Fruit fly (Drosophila melanogaster) whole organism, embryonic: ENCODE measurements around the gene CG6870.

ENCODE experiments used
- Adf1 ChIP-seq: fragments of 200-800 bp; sonication (Bioruptor generic); IDR thresholded peaks from 2 replicates; pipeline ENCODE4 v1.3.6; 2022; ENCODE audit warnings: missing biosample characterization, missing genetic modification characterization
- Atf3 ChIP-seq: fragments of 200-800 bp; sonication (Bioruptor generic); optimal IDR thresholded peaks from 3 replicates; lab custom pipeline; 2016; ENCODE audit warnings: missing biosample characterization, missing genetic modification characterization
- CG10267 ChIP-seq: fragments of 200-800 bp; sonication (Bioruptor generic); optimal IDR thresholded peaks from 2 replicates; lab custom pipeline; 2018; ENCODE audit warnings: missing biosample characterization, mild to moderate bottlenecking, missing genetic modification characterization, moderate library complexity
- CG10543 ChIP-seq: fragments of 200-800 bp; sonication (Bioruptor generic); optimal IDR thresholded peaks from 3 replicates; lab custom pipeline; 2017; ENCODE audit warnings: missing biosample characterization, mild to moderate bottlenecking, missing genetic modification characterization, moderate library complexity
- CG11504 ChIP-seq: fragments of 200-800 bp; sonication (Bioruptor generic); optimal IDR thresholded peaks from 3 replicates; lab custom pipeline; 2019; ENCODE audit warnings: missing biosample characterization, mild to moderate bottlenecking, missing genetic modification characterization, moderate library complexity
- CG13894 ChIP-seq: fragments of 200-800 bp; sonication (Bioruptor generic); optimal IDR thresholded peaks from 3 replicates; lab custom pipeline; 2018; ENCODE audit warnings: missing biosample characterization, mild to moderate bottlenecking, missing genetic modification characterization, moderate library complexity
- CG14667 ChIP-seq: fragments of 200-800 bp; sonication (Bioruptor generic); IDR thresholded peaks from 2 replicates; pipeline ENCODE4 v1.3.6; 2022; ENCODE audit warnings: missing biosample characterization, missing genetic modification characterization
- CG14710 ChIP-seq: fragments of 200-800 bp; sonication (Bioruptor generic); optimal IDR thresholded peaks from 3 replicates; lab custom pipeline; 2019; ENCODE audit warnings: missing biosample characterization, mild to moderate bottlenecking, missing genetic modification characterization, moderate library complexity
- CG17361 ChIP-seq: fragments of 200-800 bp; sonication (Bioruptor generic); IDR thresholded peaks from 3 replicates; pipeline ENCODE4 v1.3.6; 2022; ENCODE audit warnings: missing biosample characterization, missing genetic modification characterization
- CG17612 ChIP-seq: fragments of 200-800 bp; sonication (Bioruptor generic); IDR thresholded peaks from 2 replicates; pipeline ENCODE4 v1.3.6; 2022; ENCODE audit warnings: missing biosample characterization, missing genetic modification characterization
- CG2678 ChIP-seq: fragments of 200-800 bp; sonication (Bioruptor generic); optimal IDR thresholded peaks from 3 replicates; lab custom pipeline; 2019; ENCODE audit warnings: missing biosample characterization, mild to moderate bottlenecking, missing genetic modification characterization, moderate library complexity
- CG31224 ChIP-seq: fragments of 200-800 bp; sonication (Bioruptor generic); IDR thresholded peaks from 2 replicates; pipeline ENCODE4 v1.3.6; 2022; ENCODE audit warnings: missing biosample characterization, missing genetic modification characterization
- CG43689 ChIP-seq: fragments of 200-800 bp; sonication (Bioruptor generic); IDR thresholded peaks from 2 replicates; pipeline ENCODE4 v1.3.6; 2022; ENCODE audit warnings: missing biosample characterization, missing genetic modification characterization
- CG4424 ChIP-seq: fragments of 200-800 bp; sonication (Bioruptor generic); optimal IDR thresholded peaks from 3 replicates; lab custom pipeline; 2016; ENCODE audit warnings: missing biosample characterization, missing genetic modification characterization
- CG5953 ChIP-seq: fragments of 200-800 bp; sonication (Bioruptor generic); IDR thresholded peaks from 2 replicates; pipeline ENCODE4 v1.3.6; 2022; ENCODE audit warnings: missing biosample characterization, missing genetic modification characterization
- CG9215 ChIP-seq: fragments of 200-800 bp; sonication (Bioruptor generic); IDR thresholded peaks from 2 replicates; pipeline ENCODE4 v1.3.6; 2022; ENCODE audit warnings: missing biosample characterization, missing genetic modification characterization
- D19B ChIP-seq: fragments of 200-800 bp; sonication (Bioruptor generic); optimal IDR thresholded peaks from 2 replicates; lab custom pipeline; 2017; ENCODE audit warnings: missing biosample characterization, mild to moderate bottlenecking, missing genetic modification characterization
- Dbx ChIP-seq: fragments of 200-800 bp; sonication (Bioruptor generic); IDR thresholded peaks from 3 replicates; pipeline ENCODE4 v1.3.6; 2022; ENCODE audit warnings: missing biosample characterization, missing genetic modification characterization
- Doc3 ChIP-seq: fragments of 200-800 bp; sonication (Bioruptor generic); IDR thresholded peaks from 3 replicates; pipeline ENCODE4 v1.3.6; 2022; ENCODE audit warnings: missing biosample characterization, missing genetic modification characterization; ENCODE audit not compliant: partially characterized antibody
- Ets65A ChIP-seq: fragments of 200-800 bp; sonication (Bioruptor generic); peaks from one replicate; lab custom pipeline; 2016; ENCODE audit warnings: missing biosample characterization, missing genetic modification characterization
- HLH54F ChIP-seq: fragments of 200-800 bp; sonication (Bioruptor generic); optimal IDR thresholded peaks from 3 replicates; lab custom pipeline; 2016; ENCODE audit warnings: missing biosample characterization, missing genetic modification characterization
- Hey ChIP-seq: fragments of 200-800 bp; sonication (Bioruptor generic); optimal IDR thresholded peaks from 3 replicates; lab custom pipeline; 2018; ENCODE audit warnings: missing biosample characterization, mild to moderate bottlenecking, missing genetic modification characterization
- Jarid2 ChIP-seq: fragments of 200-800 bp; sonication (Bioruptor generic); optimal IDR thresholded peaks from 3 replicates; lab custom pipeline; 2017; ENCODE audit warnings: mild to moderate bottlenecking, missing biosample characterization, missing genetic modification reagents, missing genetic modification characterization
- MBD-R2 ChIP-seq: fragments of 200-800 bp; sonication (Bioruptor generic); IDR thresholded peaks from 2 replicates; pipeline ENCODE4 v1.3.6; 2022; ENCODE audit warnings: missing biosample characterization, missing genetic modification characterization
- NC2β ChIP-seq: fragments of 200-800 bp; sonication (Bioruptor generic); optimal IDR thresholded peaks from 2 replicates; lab custom pipeline; 2016; ENCODE audit warnings: missing biosample characterization, missing genetic modification characterization
- Poxn ChIP-seq: fragments of 200-800 bp; sonication (Bioruptor generic); IDR thresholded peaks from 2 replicates; pipeline ENCODE4 v1.3.6; 2022; ENCODE audit warnings: missing biosample characterization, missing genetic modification characterization
- abd-A ChIP-seq: fragments of 200-800 bp; sonication (Bioruptor generic); optimal IDR thresholded peaks from 3 replicates; lab custom pipeline; 2019; ENCODE audit warnings: missing biosample characterization, mild to moderate bottlenecking, missing genetic modification characterization, moderate library complexity
- chinmo ChIP-seq: fragments of 200-800 bp; sonication (Bioruptor generic); IDR thresholded peaks from 4 replicates; pipeline ENCODE4 v1.3.6; 2022; ENCODE audit warnings: missing biosample characterization, missing genetic modification characterization; ENCODE audit not compliant: partially characterized antibody
- ci ChIP-seq: fragments of 200-800 bp; sonication (Bioruptor generic); IDR thresholded peaks from 3 replicates; pipeline ENCODE4 v1.3.6; 2022; ENCODE audit warnings: missing biosample characterization, missing genetic modification characterization
- crol ChIP-seq: fragments of 200-800 bp; sonication (Bioruptor generic); IDR thresholded peaks from 2 replicates; pipeline ENCODE4 v1.3.6; 2022; ENCODE audit warnings: missing biosample characterization, missing genetic modification characterization
- dysf ChIP-seq: fragments of 200-800 bp; sonication (Bioruptor generic); IDR thresholded peaks from 3 replicates; pipeline ENCODE4 v1.3.6; 2022; ENCODE audit warnings: missing biosample characterization, missing genetic modification characterization
- ewg ChIP-seq: fragments of 200-800 bp; sonication (Bioruptor generic); optimal IDR thresholded peaks from 3 replicates; lab custom pipeline; 2017; ENCODE audit warnings: mild to moderate bottlenecking, missing biosample characterization, missing genetic modification reagents, missing genetic modification characterization
- grn ChIP-seq: fragments of 200-800 bp; sonication (Bioruptor generic); optimal IDR thresholded peaks from 3 replicates; lab custom pipeline; 2017; ENCODE audit warnings: missing biosample characterization, missing genetic modification characterization
- gsb-n ChIP-seq: fragments of 200-800 bp; sonication (Bioruptor generic); optimal IDR thresholded peaks from 3 replicates; lab custom pipeline; 2018; ENCODE audit warnings: missing biosample characterization, mild to moderate bottlenecking, missing genetic modification characterization
- hb ChIP-seq: fragments of 200-800 bp; sonication (Bioruptor generic); IDR thresholded peaks from 3 replicates; pipeline ENCODE4 v1.3.6; 2022; ENCODE audit warnings: missing biosample characterization, missing genetic modification characterization; ENCODE audit not compliant: partially characterized antibody
- mirr ChIP-seq: fragments of 200-800 bp; sonication (Bioruptor generic); optimal IDR thresholded peaks from 3 replicates; lab custom pipeline; 2018; ENCODE audit warnings: missing biosample characterization, mild to moderate bottlenecking, missing genetic modification characterization
- nerfin-1 ChIP-seq: fragments of 200-800 bp; sonication (Bioruptor generic); optimal IDR thresholded peaks from 3 replicates; lab custom pipeline; 2019; ENCODE audit warnings: missing biosample characterization, mild to moderate bottlenecking, missing genetic modification characterization, moderate library complexity
- oc ChIP-seq: fragments of 200-800 bp; sonication (Bioruptor generic); optimal IDR thresholded peaks from 2 replicates; lab custom pipeline; 2018; ENCODE audit warnings: missing biosample characterization, mild to moderate bottlenecking, missing genetic modification characterization, moderate library complexity
- phol ChIP-seq: fragments of 200-800 bp; sonication (Bioruptor generic); optimal IDR thresholded peaks from 3 replicates; lab custom pipeline; 2018; ENCODE audit warnings: missing biosample characterization, mild to moderate bottlenecking, missing genetic modification characterization, moderate library complexity
- sc ChIP-seq, 3 experiments: fragments of >200 bp in 2 of 3; fragments of 200-800 bp in 1 of 3; sonication (Bioruptor generic) in 1 of 3; optimal IDR thresholded peaks; 2 replicates in 2 of 3; 3 replicates in 1 of 3; lab custom pipeline; 2017; ENCODE audit warnings: mild to moderate bottlenecking in 1 of 3, missing biosample characterization in 1 of 3, missing genetic modification characterization in 1 of 3, missing genetic modification reagents in 1 of 3
- scrt ChIP-seq: fragments of 200-800 bp; sonication (Bioruptor generic); optimal IDR thresholded peaks from 2 replicates; lab custom pipeline; 2018; ENCODE audit warnings: missing biosample characterization, mild to moderate bottlenecking, missing genetic modification characterization, moderate library complexity
- seq ChIP-seq: fragments of 200-800 bp; sonication (Bioruptor generic); IDR thresholded peaks from 2 replicates; pipeline ENCODE4 v1.3.6; 2022; ENCODE audit warnings: missing biosample characterization, missing genetic modification characterization
- tap ChIP-seq: fragments of 200-800 bp; optimal IDR thresholded peaks from 3 replicates; lab custom pipeline; 2019; ENCODE audit warnings: missing biosample characterization, mild to moderate bottlenecking, missing genetic modification characterization, moderate library complexity
- trem ChIP-seq: fragments of 200-800 bp; optimal IDR thresholded peaks from 3 replicates; lab custom pipeline; 2019; ENCODE audit warnings: missing biosample characterization, mild to moderate bottlenecking, missing genetic modification characterization, moderate library complexity
- unpg ChIP-seq: fragments of 200-800 bp; sonication (Bioruptor generic); optimal IDR thresholded peaks from 3 replicates; lab custom pipeline; 2018; ENCODE audit warnings: missing biosample characterization, mild to moderate bottlenecking, missing genetic modification characterization, moderate library complexity
- wek ChIP-seq: fragments of 200-800 bp; sonication (Bioruptor generic); optimal IDR thresholded peaks from 3 replicates; lab custom pipeline; 2018; ENCODE audit warnings: missing biosample characterization, mild to moderate bottlenecking, missing genetic modification characterization, moderate library complexity
- z ChIP-seq: fragments of 200-800 bp; sonication (Bioruptor generic); IDR thresholded peaks from 3 replicates; pipeline ENCODE4 v1.3.6; 2022; ENCODE audit warnings: missing biosample characterization, missing genetic modification characterization

CG6870 gene

DNA sequence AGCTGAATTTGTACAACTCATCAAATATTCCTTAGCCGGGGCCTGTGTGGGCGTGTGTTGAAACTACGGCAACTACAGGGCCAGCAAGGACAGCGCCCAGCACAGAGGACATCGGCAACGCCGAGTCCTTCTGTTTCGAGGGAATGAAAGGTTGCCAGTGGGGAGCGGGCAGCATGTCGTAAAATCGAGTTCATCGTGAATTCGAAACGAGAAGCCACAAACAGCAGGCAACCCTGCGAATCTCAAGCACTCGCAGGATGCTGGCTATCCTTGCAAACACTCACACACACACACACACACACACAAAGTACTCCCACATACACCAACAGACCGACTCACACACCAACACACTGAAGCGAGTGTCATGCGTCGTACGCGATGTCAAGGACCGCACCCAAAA lies 30.2 kb downstream of the CG6870 start (continued):
- TF ChIP-seq CG14667 (GFP tag; lab: Robert Waterston, UW) (no peak), MBD-R2 (GFP tag; lab: Robert Waterston, UW) (no peak), CG9215 (GFP tag; lab: Robert Waterston, UW) (no peak), Dbx (GFP tag; lab: Robert Waterston, UW) (0 out of 3 replicates have a peak, but pooled peaks have one; percentile 20), CG17612 (GFP tag; lab: Robert Waterston, UW) (no peak), tap (tag; lab: Kevin White, UChicago) (no peak), abd-A (tag; lab: Kevin White, UChicago) (peak; percentile 72), NC2β (GFP tag; lab: Kevin White, UChicago) (no peak), Doc3 (GFP tag; lab: Robert Waterston, UW) (no peak), CG2678 (no peak), CG4424 (GFP tag; lab: Kevin White, UChicago) (no peak), wek (GFP tag; lab: Kevin White, UChicago) (no peak), grn (no peak), Atf3 (GFP tag; lab: Kevin White, UChicago) (no peak), CG10267 (tag; lab: Kevin White, UChicago) (no peak), sc (optimal IDR thresholded peaks at IDR 0.05; lab: Kevin White, UChicago) (no peak), sc (GFP tag; optimal IDR thresholded peaks at IDR 0.05; lab: Kevin White, UChicago) (no peak), dysf (GFP tag; lab: Robert Waterston, UW) (no peak)
- TF ChIP-seq, all 482 proteins: peak for 8

DNA sequence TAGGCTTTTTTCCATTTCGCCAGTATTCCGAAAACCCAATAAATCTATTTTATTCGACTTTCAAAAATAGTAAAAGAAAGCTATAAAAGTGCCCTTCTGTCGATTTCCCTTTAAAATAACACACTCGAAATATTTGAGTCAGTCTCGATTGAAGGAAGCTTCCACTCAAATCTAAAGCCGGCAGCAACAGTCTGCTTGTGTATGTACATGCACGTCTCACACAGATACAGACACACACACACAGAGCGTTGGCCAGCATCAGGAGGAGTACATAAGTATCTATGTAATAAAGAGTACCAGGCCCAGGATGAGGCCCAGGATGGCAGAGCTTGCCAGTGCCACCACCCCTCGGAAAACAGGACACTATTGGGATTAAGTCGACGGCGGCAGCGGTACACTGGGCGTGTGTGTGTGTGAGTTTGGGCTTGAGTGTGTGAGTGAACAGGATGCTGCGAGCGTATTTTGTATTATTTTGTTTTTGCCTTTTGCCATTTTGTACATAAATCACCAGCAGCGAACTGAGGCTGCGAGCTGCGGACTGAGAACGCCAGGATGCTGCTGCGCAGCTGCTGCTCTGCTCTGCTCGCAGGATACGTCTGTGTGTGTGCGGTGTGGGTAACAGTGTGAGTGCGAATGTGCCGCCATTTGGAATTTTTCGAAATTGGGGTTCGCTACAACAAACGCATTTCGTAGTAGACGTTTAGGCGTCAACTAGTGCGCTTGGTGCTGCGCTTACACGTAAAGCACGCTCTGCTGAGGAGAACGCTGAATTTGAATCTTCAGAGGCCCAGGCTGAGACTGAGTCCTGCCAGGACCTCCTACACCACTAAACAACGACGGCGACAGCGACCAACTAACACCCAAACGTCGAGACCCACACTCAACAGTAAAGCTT lies 31.7 kb downstream of the CG6870 start:
- TF ChIP-seq trem (tag; lab: Kevin White, UChicago) (no peak), gsb-n (no peak), CG10543 (GFP tag; lab: Kevin White, UChicago) (peak; percentile 50), Adf1 (peak; percentile 96), Jarid2 (GFP tag; lab: Kevin White, UChicago) (peak; percentile 0), crol (GFP tag; lab: Robert Waterston, UW) (peak; percentile 27; the same call in 1 of the 2 replicates), CG5953 (no peak), phol (tag; lab: Kevin White, UChicago) (peak; percentile 62), seq (GFP tag; lab: Robert Waterston, UW) (no peak), scrt (peak; percentile 95), Poxn (GFP tag; lab: Robert Waterston, UW) (no peak), nerfin-1 (tag; lab: Kevin White, UChicago) (peak; percentile 71), D19B (no peak), CG13894 (tag; lab: Kevin White, UChicago) (peak; percentile 39), mirr (peak; percentile 34), HLH54F (GFP tag; lab: Kevin White, UChicago) (no peak), Doc3 (GFP tag; lab: Robert Waterston, UW) (no peak), hb (GFP tag; lab: Robert Waterston, UW) (no peak), Hey (tag; lab: Kevin White, UChicago) (peak; percentile 19), CG14710 (tag; lab: Kevin White, UChicago) (peak; percentile 47), CG43689 (no peak), oc (tag; lab: Kevin White, UChicago) (peak; percentile 10), CG17361 (GFP tag; lab: Robert Waterston, UW) (no peak), z (GFP tag; lab: Robert Waterston, UW) (peak; percentile 92), ewg (peak; percentile 7), CG11504 (tag; lab: Kevin White, UChicago) (peak; percentile 56), chinmo (0 out of 4 replicates have a peak, but pooled peaks have one; percentile 52), ci (GFP tag; lab: Robert Waterston, UW) (peak; percentile 34; the same call in 1 of the 3 replicates), Ets65A (GFP tag; lab: Kevin White, UChicago) (peak; percentile 36), unpg (GFP tag; lab: Kevin White, UChicago) (no peak), CG31224 (no peak)
